Worm (Caenorhabditis elegans): Measurements from ENCODE around the gene sas-4.

DNA sequence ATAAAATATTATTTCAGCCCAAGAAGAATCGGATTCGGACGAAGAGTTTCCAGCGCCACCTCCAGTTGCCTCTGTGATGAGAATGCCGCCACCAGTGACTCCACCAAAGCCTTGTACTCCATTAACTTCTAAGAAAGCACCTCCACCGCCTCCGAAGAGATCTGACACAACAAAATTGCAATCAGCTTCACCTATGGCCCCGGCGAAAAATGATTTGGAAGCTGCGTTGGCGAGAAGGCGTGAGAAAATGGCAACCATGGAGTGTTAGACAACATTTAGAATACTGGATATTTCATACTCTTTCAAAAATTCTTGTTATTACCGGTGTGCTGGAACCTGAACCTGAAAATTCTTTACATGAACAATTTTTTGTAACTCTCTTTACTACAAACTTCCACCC is 13.1 kb downstream of the sas-4 start:
- TF ChIP-seq B0261.1 (tag; optimal IDR thresholded peaks at IDR 0.05): no peak
- TF ChIP-seq Y95B8A.8 (GFP tag; IDR thresholded peaks at IDR 0.05): no peak
- no peak for TF ChIP-seq unc-130 (GFP tag; optimal IDR thresholded peaks at IDR 0.05)
- no peak for TF ChIP-seq F22D6.2 (tag; optimal IDR thresholded peaks at IDR 0.05)
